Worm (Caenorhabditis elegans): Measurements from ENCODE around the gene srh-239.

Gene srh-239

DNA sequence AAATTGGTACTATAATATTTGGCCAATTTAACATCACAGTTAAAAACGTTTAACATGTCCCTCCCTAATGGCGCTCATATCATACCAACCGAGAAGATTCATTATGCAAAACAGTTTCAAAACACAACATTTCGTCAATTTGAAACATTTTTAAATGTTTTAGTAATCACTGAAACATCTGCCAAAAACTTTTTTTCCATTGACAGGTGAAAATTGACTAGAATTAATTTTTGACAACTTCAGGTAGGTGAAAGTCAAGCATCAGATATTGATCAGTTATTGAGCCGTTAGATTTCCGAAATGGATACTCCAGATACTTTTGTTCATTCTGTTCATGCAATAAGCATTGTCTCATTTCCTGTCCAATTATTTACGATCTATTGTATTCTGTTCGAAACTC is 38.6 kb upstream of the srh-239 start, which contains the start of gene srh-257:
srh-257 (plus strand) TSS at position 301 of the 400 bp plus-strand sequence.
- TF ChIP-seq lir-3 (tag; optimal IDR thresholded peaks at IDR 0.05; ENCODE audit: poor library complexity) (no peak), nhr-77 (tag; optimal IDR thresholded peaks at IDR 0.05) (no peak), lin-39 (tag; optimal IDR thresholded peaks at IDR 0.05) (no peak), ceh-82 (tag; optimal IDR thresholded peaks at IDR 0.05) (no peak), unc-30 (tag; optimal IDR thresholded peaks at IDR 0.05) (no peak), jun-1 (tag; optimal IDR thresholded peaks at IDR 0.05) (no peak), snu-23 (GFP tag; optimal IDR thresholded peaks at IDR 0.05) (no peak), fkh-4 (tag; optimal IDR thresholded peaks at IDR 0.05; ENCODE audit: borderline replicate concordance) (no peak), unc-62 (GFP tag; optimal IDR thresholded peaks at IDR 0.05) (no peak), mab-9 (GFP tag; IDR thresholded peaks at IDR 0.05) (no peak), ztf-4 (tag; optimal IDR thresholded peaks at IDR 0.05) (no peak), Y116A8C.19 (tag; optimal IDR thresholded peaks at IDR 0.05; ENCODE audit: borderline replicate concordance) (no peak), lin-35 (GFP tag; optimal IDR thresholded peaks at IDR 0.05) (no peak), ama-1 (optimal IDR thresholded peaks at IDR 0.05) (no peak)

ce11 chrV:15412625-15413024 is 32.9 kb upstream of the srh-239 start, which contains the start of gene srbc-63:
srbc-63 (minus strand) TSS chrV:15412725.
- TF ChIP-seq fos-1 (tag; optimal IDR thresholded peaks at IDR 0.05) (no peak), nhr-28 (tag; optimal IDR thresholded peaks at IDR 0.05) (no peak), C34B4.2 (tag; optimal IDR thresholded peaks at IDR 0.05) (no peak), hpl-2 (GFP tag; optimal IDR thresholded peaks at IDR 0.05) (no peak), fkh-10 (GFP tag; optimal IDR thresholded peaks at IDR 0.05) (no peak), lin-15B (tag; optimal IDR thresholded peaks at IDR 0.05) (no peak), sox-4 (tag; optimal IDR thresholded peaks at IDR 0.05) (no peak), nhr-90 (tag; optimal IDR thresholded peaks at IDR 0.05; ENCODE audit: poor library complexity) (no peak), nhr-84 (tag; optimal IDR thresholded peaks at IDR 0.05) (no peak), mab-9 (GFP tag; IDR thresholded peaks at IDR 0.05) (no peak), nhr-12 (tag; optimal IDR thresholded peaks at IDR 0.05) (no peak), blmp-1 (tag; optimal IDR thresholded peaks at IDR 0.05) (no peak), lin-13 (GFP tag; optimal IDR thresholded peaks at IDR 0.05) (no peak), hlh-17 (GFP tag; optimal IDR thresholded peaks at IDR 0.05; ENCODE audit: borderline replicate concordance) (no peak), egl-27 (tag; optimal IDR thresholded peaks at IDR 0.05) (no peak)

DNA sequence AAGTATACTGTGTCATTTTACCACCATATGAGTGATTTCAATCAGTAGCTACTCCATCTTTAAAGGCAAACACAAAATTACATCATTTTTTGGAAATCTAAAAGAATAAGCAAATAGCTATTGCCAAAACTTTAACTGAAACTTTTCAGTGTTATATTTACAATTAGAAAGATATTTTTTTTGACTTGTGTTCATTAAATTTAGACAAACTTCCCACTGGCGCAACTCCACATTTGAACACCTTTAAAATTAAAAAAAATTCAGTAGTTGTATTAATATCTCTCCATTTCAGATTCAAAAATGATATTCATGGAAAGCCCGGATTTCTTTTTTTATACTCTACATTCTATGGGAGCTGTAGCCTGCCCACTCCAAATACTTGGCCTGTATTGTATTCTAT is 31.7 kb upstream of the srh-239 start, which contains the start of gene srh-264:
srh-264 (plus strand) TSS at position 301 of the 400 bp plus-strand sequence.
- TF ChIP-seq C04F5.9 (tag; optimal IDR thresholded peaks at IDR 0.05) (no peak), unc-130 (tag; optimal IDR thresholded peaks at IDR 0.05) (no peak), elt-2 (tag; optimal IDR thresholded peaks at IDR 0.05) (no peak), lin-35 (GFP tag; optimal IDR thresholded peaks at IDR 0.05) (no peak), C16A3.4 (tag; optimal IDR thresholded peaks at IDR 0.05) (no peak), aly-2 (tag; optimal IDR thresholded peaks at IDR 0.05) (no peak), unc-86 (tag; optimal IDR thresholded peaks at IDR 0.05) (no peak), dsc-1 (tag; optimal IDR thresholded peaks at IDR 0.05) (no peak), alr-1 (tag; optimal IDR thresholded peaks at IDR 0.05; ENCODE audit: borderline replicate concordance) (no peak), F16B12.6 (tag; optimal IDR thresholded peaks at IDR 0.05) (no peak)

- TF ChIP-seq mdl-1 (tag; optimal IDR thresholded peaks at IDR 0.05) (no peak), skn-1 (tag; optimal IDR thresholded peaks at IDR 0.05) (no peak), lin-39 (tag; optimal IDR thresholded peaks at IDR 0.05) (no peak), lin-15B (tag; optimal IDR thresholded peaks at IDR 0.05) (no peak), snpc-4 (tag; optimal IDR thresholded peaks at IDR 0.05) (no peak), isw-1 (GFP tag; IDR thresholded peaks at IDR 0.05) (no peak), lin-35 (GFP tag; optimal IDR thresholded peaks at IDR 0.05) (no peak), nhr-19 (GFP tag; conservative IDR thresholded peaks at IDR 0.05) (no peak), jun-1 (tag; optimal IDR thresholded peaks at IDR 0.05) (no peak), dsc-1 (tag; optimal IDR thresholded peaks at IDR 0.05) (no peak), rnt-1 (tag; optimal IDR thresholded peaks at IDR 0.05) (no peak), Y116A8C.19 (tag; optimal IDR thresholded peaks at IDR 0.05; ENCODE audit: borderline replicate concordance) (no peak), nhr-77 (tag; optimal IDR thresholded peaks at IDR 0.05) (no peak), ztf-4 (tag; optimal IDR thresholded peaks at IDR 0.05) (no peak), nhr-90 (tag; optimal IDR thresholded peaks at IDR 0.05; ENCODE audit: poor library complexity) (no peak)
Measured at ce11 chrV:15415951-15416350, 29.6 kb upstream of the srh-239 start, which contains the start of gene srh-265. srh-265 (plus strand) TSS chrV:15416251.
